3 worm cellular contexts compared by ENCODE assay signal in genomic region chrII:6913309-6913708, ce11.
TF ChIP-seq lines count a peak whose summit lies in the region.

Gene cyn-10, minus strand, starts transcription at chrII:6913365.

TF ChIP-seq in whole organism, L2 larva, 48 proteins besides CTCF, POLR2A, EP300 and RAD21 (continued from another document):
- TF ChIP-seq gmeb-1 (tag; optimal IDR thresholded peaks at IDR 0.05; lab: Kevin White, UChicago) (peak; percentile 94), alr-1 (tag; optimal IDR thresholded peaks at IDR 0.05; lab: Kevin White, UChicago) (no peak), dmd-4 (tag; optimal IDR thresholded peaks at IDR 0.05; lab: Kevin White, UChicago) (no peak), nhr-6 (tag; optimal IDR thresholded peaks at IDR 0.05; lab: Kevin White, UChicago) (peak; percentile 57), nhr-21 (tag; optimal IDR thresholded peaks at IDR 0.05; lab: Kevin White, UChicago) (peak; percentile 56), nhr-77 (tag; optimal IDR thresholded peaks at IDR 0.05; lab: Kevin White, UChicago) (no peak)
TF ChIP-seq in whole organism, L2 larva: peak in this region for 14.

TF ChIP-seq in whole organism, L4 larva, 104 proteins besides CTCF, POLR2A, EP300 and RAD21 (continued from another document and continues in another):
- TF ChIP-seq snpc-4 (tag; optimal IDR thresholded peaks at IDR 0.05; lab: Kevin White, UChicago) (no peak), skn-1 (tag; optimal IDR thresholded peaks at IDR 0.05; lab: Kevin White, UChicago) (no peak), pqm-1 (tag; optimal IDR thresholded peaks at IDR 0.05; lab: Kevin White, UChicago) (no peak), lsy-2 (tag; optimal IDR thresholded peaks at IDR 0.05; lab: Kevin White, UChicago) (peak in 1 of 2 experiments; percentile 82), madf-5 (GFP tag; IDR thresholded peaks at IDR 0.05; lab: Robert Waterston, UW) (no peak; a peak in 1 of 4 replicates), ceh-32 (tag; optimal IDR thresholded peaks at IDR 0.05; lab: Kevin White, UChicago; ENCODE audit: poor library complexity) (peak; percentile 4), nhr-42 (GFP tag; IDR thresholded peaks at IDR 0.05; lab: Robert Waterston, UW) (0 out of 2 replicates have a peak, but pooled peaks have one; percentile 35), F49E8.2 (tag; optimal IDR thresholded peaks at IDR 0.05; lab: Kevin White, UChicago; ENCODE audit: borderline replicate concordance) (peak; percentile 6), zag-1 (tag; optimal IDR thresholded peaks at IDR 0.05; lab: Kevin White, UChicago) (no peak), nhr-41 (GFP tag; IDR thresholded peaks at IDR 0.05; lab: Robert Waterston, UW) (no peak), ztf-11 (tag; optimal IDR thresholded peaks at IDR 0.05; lab: Kevin White, UChicago) (no peak), ZK546.5 (tag; optimal IDR thresholded peaks at IDR 0.05; lab: Kevin White, UChicago) (no peak), dpl-1 (GFP tag; optimal IDR thresholded peaks at IDR 0.05; lab: Kevin White, UChicago) (peak; percentile 98), Y48G9A.11 (GFP tag; IDR thresholded peaks at IDR 0.05; lab: Robert Waterston, UW) (peak; percentile 81), dve-1 (tag; optimal IDR thresholded peaks at IDR 0.05; lab: Kevin White, UChicago; ENCODE audit: insufficient read depth) (peak; percentile 49), dmd-6 (GFP tag; IDR thresholded peaks at IDR 0.05; lab: Robert Waterston, UW) (peak; percentile 83), dmd-9 (GFP tag; IDR thresholded peaks at IDR 0.05; lab: Robert Waterston, UW) (peak; percentile 95), unc-39 (tag; optimal IDR thresholded peaks at IDR 0.05; lab: Kevin White, UChicago) (no peak), lin-29 (GFP tag; IDR thresholded peaks at IDR 0.05; lab: Robert Waterston, UW) (no peak), ces-1 (GFP tag; optimal IDR thresholded peaks at IDR 0.05; lab: Kevin White, UChicago) (no peak), mdl-1 (tag; optimal IDR thresholded peaks at IDR 0.05; lab: Kevin White, UChicago) (no peak), hif-1 (tag; optimal IDR thresholded peaks at IDR 0.05; lab: Kevin White, UChicago) (peak in 1 of 2 experiments; percentile 86), sdz-12 (GFP tag; optimal IDR thresholded peaks at IDR 0.05; lab: Kevin White, UChicago) (peak; percentile 70), hlh-30 (tag; optimal IDR thresholded peaks at IDR 0.05; lab: Kevin White, UChicago; ENCODE audit: insufficient read depth) (peak; percentile 57), nhr-11 (tag; optimal IDR thresholded peaks at IDR 0.05; lab: Kevin White, UChicago) (no peak), daf-12 (tag; optimal IDR thresholded peaks at IDR 0.05; lab: Kevin White, UChicago) (no peak), mdt-29 (GFP tag; IDR thresholded peaks at IDR 0.05; lab: Robert Waterston, UW) (0 out of 2 replicates have a peak, but pooled peaks have one; percentile 25), T26A8.4 (GFP tag; IDR thresholded peaks at IDR 0.05; lab: Robert Waterston, UW) (peak; percentile 77; the same call in 1 of the 2 replicates), nhr-77 (tag; optimal IDR thresholded peaks at IDR 0.05; lab: Kevin White, UChicago) (no peak), nhr-25 (tag; optimal IDR thresholded peaks at IDR 0.05; lab: Kevin White, UChicago; ENCODE audit: borderline replicate concordance, insufficient read depth) (no peak), R02D3.7 (tag; optimal IDR thresholded peaks at IDR 0.05; lab: Kevin White, UChicago) (no peak), rbr-2 (tag; optimal IDR thresholded peaks at IDR 0.05; lab: Kevin White, UChicago) (peak; percentile 45), aly-2 (tag; optimal IDR thresholded peaks at IDR 0.05; lab: Kevin White, UChicago) (no peak), nhr-76 (tag; optimal IDR thresholded peaks at IDR 0.05; lab: Kevin White, UChicago) (no peak), spr-3 (GFP tag; optimal IDR thresholded peaks at IDR 0.05; lab: Kevin White, UChicago) (no peak), duxl-1 (tag; optimal IDR thresholded peaks at IDR 0.05; lab: Kevin White, UChicago; ENCODE audit: poor library complexity) (peak; percentile 66), mxl-3 (GFP tag; optimal IDR thresholded peaks at IDR 0.05; lab: Kevin White, UChicago) (no peak), zfp-3 (GFP tag; conservative IDR thresholded peaks at IDR 0.05; lab: Robert Waterston, UW) (peak; percentile 76; the same call in 1 of the 2 replicates), nhr-10 (tag; optimal IDR thresholded peaks at IDR 0.05; lab: Kevin White, UChicago) (no peak), ceh-62 (tag; optimal IDR thresholded peaks at IDR 0.05; lab: Kevin White, UChicago) (no peak), lim-7 (GFP tag; IDR thresholded peaks at IDR 0.05; lab: Robert Waterston, UW) (no peak), ceh-44 (GFP tag; IDR thresholded peaks at IDR 0.05; lab: Robert Waterston, UW) (no peak), nhr-6 (tag; optimal IDR thresholded peaks at IDR 0.05; lab: Kevin White, UChicago) (no peak), ceh-82 (tag; optimal IDR thresholded peaks at IDR 0.05; lab: Kevin White, UChicago) (no peak), nhr-111 (GFP tag; optimal IDR thresholded peaks at IDR 0.05; lab: Kevin White, UChicago) (no peak), mes-2 (tag; optimal IDR thresholded peaks at IDR 0.05; lab: Kevin White, UChicago; ENCODE audit: poor library complexity, severe bottlenecking) (peak; percentile 100), unc-130 (GFP tag; optimal IDR thresholded peaks at IDR 0.05; lab: Kevin White, UChicago) (peak; percentile 77), dmd-8 (GFP tag; IDR thresholded peaks at IDR 0.05; lab: Robert Waterston, UW) (no peak), F44E2.7 (GFP tag; IDR thresholded peaks at IDR 0.05; lab: Robert Waterston, UW) (no peak), F37D6.2 (tag; optimal IDR thresholded peaks at IDR 0.05; lab: Kevin White, UChicago) (no peak), fkh-10 (GFP tag; optimal IDR thresholded peaks at IDR 0.05; lab: Kevin White, UChicago) (no peak), php-3 (GFP tag; IDR thresholded peaks at IDR 0.05; lab: Robert Waterston, UW) (no peak), unc-62 (GFP tag; optimal IDR thresholded peaks at IDR 0.05 in 1 of 2; lab: Kevin White, UChicago) (no peak), unc-62 (tag; optimal IDR thresholded peaks at IDR 0.05; lab: Kevin White, UChicago) (no peak), ctbp-1 (GFP tag; IDR thresholded peaks at IDR 0.05; lab: Robert Waterston, UW) (peak; percentile 14; the same call in 1 of the 2 replicates), Y75B8A.6 (GFP tag; IDR thresholded peaks at IDR 0.05; lab: Robert Waterston, UW) (no peak), mep-1 (tag; optimal IDR thresholded peaks at IDR 0.05; lab: Kevin White, UChicago) (peak; percentile 51), daf-8 (GFP tag; IDR thresholded peaks at IDR 0.05; lab: Robert Waterston, UW) (no peak), daf-19 (GFP tag; conservative IDR thresholded peaks at IDR 0.05; lab: Robert Waterston, UW) (no peak), pha-4 (GFP tag; IDR thresholded peaks at IDR 0.05; lab: Robert Waterston, UW) (no peak), pha-4 (tag; optimal IDR thresholded peaks at IDR 0.05; lab: Kevin White, UChicago) (peak; percentile 21), ama-1 (optimal IDR thresholded peaks at IDR 0.05; lab: Kevin White, UChicago) (no peak), lin-39 (tag; optimal IDR thresholded peaks at IDR 0.05; lab: Kevin White, UChicago) (no peak)

TF ChIP-seq in whole organism, late embryonic, 69 proteins besides CTCF, POLR2A, EP300 and RAD21 (continued from another document):
- no peak for TF ChIP-seq hlh-15 (tag; optimal IDR thresholded peaks at IDR 0.05; lab: Kevin White, UChicago)
- peak; percentile 40 for TF ChIP-seq ahr-1 (tag; optimal IDR thresholded peaks at IDR 0.05; lab: Kevin White, UChicago)
- TF ChIP-seq che-1 (tag; optimal IDR thresholded peaks at IDR 0.05; lab: Kevin White, UChicago) = no peak
- TF ChIP-seq ttx-3 (tag; optimal IDR thresholded peaks at IDR 0.05; lab: Kevin White, UChicago) = peak; percentile 49
- TF ChIP-seq nhr-11 (tag; optimal IDR thresholded peaks at IDR 0.05; lab: Kevin White, UChicago) = no peak
- TF ChIP-seq mec-3 (tag; optimal IDR thresholded peaks at IDR 0.05; lab: Kevin White, UChicago; ENCODE audit: borderline replicate concordance) = peak; percentile 67
- peak; percentile 42 for TF ChIP-seq unc-86 (tag; optimal IDR thresholded peaks at IDR 0.05; lab: Kevin White, UChicago)
- no peak for TF ChIP-seq K09A11.1 (tag; optimal IDR thresholded peaks at IDR 0.05; lab: Kevin White, UChicago; ENCODE audit: insufficient read depth)
- TF ChIP-seq ztf-16 (tag; optimal IDR thresholded peaks at IDR 0.05; lab: Kevin White, UChicago) = peak; percentile 39
- TF ChIP-seq gmeb-2 (tag; optimal IDR thresholded peaks at IDR 0.05; lab: Kevin White, UChicago) = peak; percentile 50
- TF ChIP-seq ceh-45 (GFP tag; IDR thresholded peaks at IDR 0.05; lab: Robert Waterston, UW) = no peak
- TF ChIP-seq pros-1 (tag; optimal IDR thresholded peaks at IDR 0.05; lab: Kevin White, UChicago) = no peak
- peak; percentile 43 for TF ChIP-seq madf-2 (tag; optimal IDR thresholded peaks at IDR 0.05; lab: Kevin White, UChicago)
- TF ChIP-seq ama-1 (optimal IDR thresholded peaks at IDR 0.05; lab: Kevin White, UChicago) = no peak
- TF ChIP-seq lim-6 (tag; optimal IDR thresholded peaks at IDR 0.05; lab: Kevin White, UChicago) = peak; percentile 66
- TF ChIP-seq fax-1 (tag; optimal IDR thresholded peaks at IDR 0.05; lab: Kevin White, UChicago) = peak; percentile 69
- TF ChIP-seq ceh-18 (tag; optimal IDR thresholded peaks at IDR 0.05; lab: Kevin White, UChicago) = peak; percentile 22
- peak; percentile 59 for TF ChIP-seq unc-42 (tag; optimal IDR thresholded peaks at IDR 0.05; lab: Kevin White, UChicago)
- peak; percentile 89 for TF ChIP-seq ref-2 (tag; optimal IDR thresholded peaks at IDR 0.05; lab: Kevin White, UChicago)
- no peak for TF ChIP-seq odd-2 (tag; optimal IDR thresholded peaks at IDR 0.05; lab: Kevin White, UChicago)
- TF ChIP-seq ceh-34 (tag; optimal IDR thresholded peaks at IDR 0.05; lab: Kevin White, UChicago) = peak; percentile 47
- no peak for TF ChIP-seq lin-11 (tag; optimal IDR thresholded peaks at IDR 0.05; lab: Kevin White, UChicago)
- TF ChIP-seq ceh-24 (tag; optimal IDR thresholded peaks at IDR 0.05; lab: Kevin White, UChicago) = no peak
- no peak for TF ChIP-seq dmd-4 (tag; optimal IDR thresholded peaks at IDR 0.05; lab: Kevin White, UChicago; ENCODE audit: borderline replicate concordance)
- peak; percentile 5 for TF ChIP-seq npax-4 (tag; optimal IDR thresholded peaks at IDR 0.05; lab: Kevin White, UChicago)
- peak; percentile 91 for TF ChIP-seq hlh-8 (tag; optimal IDR thresholded peaks at IDR 0.05; lab: Kevin White, UChicago)
- no peak for TF ChIP-seq unc-55 (GFP tag; optimal IDR thresholded peaks at IDR 0.05; lab: Kevin White, UChicago)
- TF ChIP-seq hlh-13 (GFP tag; optimal IDR thresholded peaks at IDR 0.05; lab: Kevin White, UChicago) = peak; percentile 44
- TF ChIP-seq C08G9.2 (tag; optimal IDR thresholded peaks at IDR 0.05; lab: Kevin White, UChicago) = peak; percentile 96
- no peak for TF ChIP-seq ceh-30 (tag; optimal IDR thresholded peaks at IDR 0.05; lab: Kevin White, UChicago)
- TF ChIP-seq sdc-2 (tag; optimal IDR thresholded peaks at IDR 0.05; lab: Kevin White, UChicago) = no peak
- TF ChIP-seq eyg-1 (tag; optimal IDR thresholded peaks at IDR 0.05; lab: Kevin White, UChicago) = peak; percentile 65
- TF ChIP-seq elt-2 (tag; optimal IDR thresholded peaks at IDR 0.05; lab: Kevin White, UChicago) = peak; percentile 61
- TF ChIP-seq T23F11.4 (GFP tag; optimal IDR thresholded peaks at IDR 0.05; lab: Kevin White, UChicago) = no peak
- no peak for TF ChIP-seq ceh-48 (tag; optimal IDR thresholded peaks at IDR 0.05; lab: Kevin White, UChicago)
- no peak for TF ChIP-seq K02D7.2 (tag; optimal IDR thresholded peaks at IDR 0.05; lab: Kevin White, UChicago)
- no peak for TF ChIP-seq pax-1 (tag; optimal IDR thresholded peaks at IDR 0.05; lab: Kevin White, UChicago)
- TF ChIP-seq unc-3 (GFP tag; conservative IDR thresholded peaks at IDR 0.05; lab: Robert Waterston, UW) = peak; percentile 61
- TF ChIP-seq unc-3 (tag; optimal IDR thresholded peaks at IDR 0.05; lab: Kevin White, UChicago) = peak; percentile 21
- TF ChIP-seq ceh-6 (GFP tag; optimal IDR thresholded peaks at IDR 0.05; lab: Kevin White, UChicago) = peak; percentile 16
- peak; percentile 80 for TF ChIP-seq ceh-14 (tag; optimal IDR thresholded peaks at IDR 0.05; lab: Kevin White, UChicago)
- TF ChIP-seq pat-9 (tag; optimal IDR thresholded peaks at IDR 0.05; lab: Kevin White, UChicago) = no peak
- peak; percentile 89 for TF ChIP-seq tbx-2 (tag; optimal IDR thresholded peaks at IDR 0.05; lab: Kevin White, UChicago)
- no peak for TF ChIP-seq ceh-9 (tag; optimal IDR thresholded peaks at IDR 0.05; lab: Kevin White, UChicago)
